Fruit fly (Drosophila melanogaster) whole organism, wandering third instar larva: ENCODE data around the gene CG34126.

Source experiments
- CG32264 ChIP-seq: fragments of 200-800 bp; sonication (Bioruptor generic); optimal IDR thresholded peaks from 2 replicates; lab custom pipeline; 2016; ENCODE audit warnings: missing biosample characterization, missing genetic modification characterization
- lola ChIP-seq: fragments of >200 bp; optimal IDR thresholded peaks from 2 replicates; lab custom pipeline; 2017; ENCODE audit warnings: missing biosample characterization, missing genetic modification characterization

- TF ChIP-seq lola (no peak), CG32264 (no peak)
Measured at dm6 chr2L:4971329-4971798, 10.1 kb upstream of the CG34126 start, which contains the start of gene CG14043.
